Worm (Caenorhabditis elegans): ENCODE results near the gene CC8.2.

- TF ChIP-seq fos-1 (tag; optimal IDR thresholded peaks at IDR 0.05) (no peak), nhr-237 (tag; optimal IDR thresholded peaks at IDR 0.05) (no peak), dve-1 (tag; optimal IDR thresholded peaks at IDR 0.05; ENCODE audit: insufficient read depth) (no peak), lin-13 (GFP tag; optimal IDR thresholded peaks at IDR 0.05) (no peak), ZK337.2 (GFP tag; IDR thresholded peaks at IDR 0.05) (no peak), jun-1 (tag; optimal IDR thresholded peaks at IDR 0.05) (no peak), nhr-25 (tag; optimal IDR thresholded peaks at IDR 0.05; ENCODE audit: borderline replicate concordance, insufficient read depth) (no peak)
Measured at ce11 chrIV:3599958-3600357, 48.5 kb downstream of the CC8.2 start, which contains the start of gene Y37E11B.7.
